Worm (Caenorhabditis elegans) whole organism, L3 larva: ENCODE results near the gene vps-50.

Experiments used
- ZK546.5 ChIP-seq: sonication (generic microtip); optimal IDR thresholded peaks from 2 replicates; lab custom pipeline; 2017; ENCODE audit warnings: missing biosample characterization, missing genetic modification characterization
- egl-5 ChIP-seq: fragments of 150-350 bp; optimal IDR thresholded peaks from 2 replicates; lab custom pipeline; 2017; ENCODE audit warnings: missing biosample characterization, missing genetic modification reagents, missing genetic modification characterization, inconsistent platforms
- pqm-1 ChIP-seq: fragments of 150-350 bp; optimal IDR thresholded peaks from 2 replicates; lab custom pipeline; 2017; ENCODE audit warnings: missing biosample characterization, missing genetic modification characterization, inconsistent platforms

- TF ChIP-seq pqm-1 (tag; lab: Kevin White, UChicago) (peak; percentile 81), egl-5 (tag; lab: Kevin White, UChicago) (no peak), ZK546.5 (tag; lab: Kevin White, UChicago) (no peak)
These were observed 46.4 kb upstream of the vps-50 start for ce11 chrIII:10822494-10823113.
